Worm (Caenorhabditis elegans) whole organism, L4/young adult: ENCODE measurements around the gene tceb-3.

Experiments used
- W03F9.2 ChIP-seq: fragments of 150-350 bp; optimal IDR thresholded peaks from 2 replicates; lab custom pipeline; 2014; ENCODE audit warnings: missing biosample characterization, missing genetic modification characterization
- dao-5 ChIP-seq: sonication (generic microtip); optimal IDR thresholded peaks from 2 replicates; lab custom pipeline; 2016; ENCODE audit warnings: missing genotype, missing genetic modification characterization, moderate library complexity, missing compliant biosample characterization
- him-1 ChIP-seq: sonication (generic microtip); optimal IDR thresholded peaks from 2 replicates; lab custom pipeline; 2016; ENCODE audit warnings: missing genotype, missing genetic modification reagents, missing genetic modification characterization, missing compliant biosample characterization

ce11 chrII:10982017-10982416 is 34.8 kb upstream of the tceb-3 start:
- no peak for TF ChIP-seq dao-5 (tag; lab: Kevin White, UChicago)
- no peak for TF ChIP-seq him-1 (tag; lab: Kevin White, UChicago)
- TF ChIP-seq W03F9.2 (tag; lab: Kevin White, UChicago) = no peak
